Fruit fly (Drosophila melanogaster) whole organism, embryonic: ENCODE results near the gene HDAC4.

Experiments used
- Abd-B ChIP-seq: fragments of 200-800 bp; sonication (Bioruptor generic); optimal IDR thresholded peaks from 2 replicates; lab custom pipeline; 2018; ENCODE audit warnings: missing biosample characterization, mild to moderate bottlenecking, missing genetic modification characterization, moderate library complexity
- Adf1 ChIP-seq: fragments of 200-800 bp; sonication (Bioruptor generic); IDR thresholded peaks from 2 replicates; pipeline ENCODE4 v1.3.6; 2022; ENCODE audit warnings: missing biosample characterization, missing genetic modification characterization
- Blimp-1 ChIP-seq: fragments of 200-800 bp; sonication (Bioruptor generic); optimal IDR thresholded peaks from 3 replicates; lab custom pipeline; 2018; ENCODE audit warnings: missing biosample characterization, missing genetic modification characterization, mild to moderate bottlenecking, moderate library complexity, missing genetic modification reagents
- CG10959 ChIP-seq: fragments of 200-800 bp; sonication (Bioruptor generic); IDR thresholded peaks from 2 replicates; pipeline ENCODE4 v1.3.6; 2022; ENCODE audit warnings: missing biosample characterization, missing genetic modification characterization
- CG11695 ChIP-seq: fragments of 200-800 bp; sonication (Bioruptor generic); IDR thresholded peaks from 3 replicates; pipeline ENCODE4 v1.3.6; 2022; ENCODE audit warnings: missing biosample characterization, missing genetic modification characterization
- CG1603 ChIP-seq: fragments of 200-800 bp; sonication (Bioruptor generic); optimal IDR thresholded peaks from 2 replicates; lab custom pipeline; 2019; ENCODE audit warnings: missing biosample characterization, mild to moderate bottlenecking, missing genetic modification characterization, moderate library complexity
- CG17361 ChIP-seq: fragments of 200-800 bp; sonication (Bioruptor generic); IDR thresholded peaks from 3 replicates; pipeline ENCODE4 v1.3.6; 2022; ENCODE audit warnings: missing biosample characterization, missing genetic modification characterization
- CG17802 ChIP-seq: fragments of 200-800 bp; sonication (Bioruptor generic); optimal IDR thresholded peaks from 2 replicates; lab custom pipeline; 2018; ENCODE audit warnings: missing biosample characterization, mild to moderate bottlenecking, missing genetic modification characterization, moderate library complexity
- CG2129 ChIP-seq: fragments of 200-800 bp; sonication (Bioruptor generic); IDR thresholded peaks from 2 replicates; pipeline ENCODE4 v1.3.6; 2022; ENCODE audit warnings: missing biosample characterization, missing genetic modification characterization; ENCODE audit not compliant: partially characterized antibody
- CG2712 ChIP-seq: fragments of 200-800 bp; optimal IDR thresholded peaks from 3 replicates; lab custom pipeline; 2019; ENCODE audit warnings: missing biosample characterization, mild to moderate bottlenecking, missing genetic modification characterization, moderate library complexity
- CG32532 ChIP-seq: fragments of 200-800 bp; sonication (Bioruptor generic); IDR thresholded peaks from 2 replicates; pipeline ENCODE4 v1.3.6; 2022; ENCODE audit warnings: missing biosample characterization, missing genetic modification characterization
- CG32767 ChIP-seq: fragments of 200-800 bp; sonication (Bioruptor generic); IDR thresholded peaks from 2 replicates; pipeline ENCODE4 v1.3.6; 2022; ENCODE audit warnings: missing biosample characterization, missing genetic modification characterization
- CG3281 ChIP-seq: fragments of 200-800 bp; sonication (Bioruptor generic); optimal IDR thresholded peaks from 3 replicates; lab custom pipeline; 2017; ENCODE audit warnings: missing biosample characterization, mild to moderate bottlenecking, missing genetic modification characterization
- CG4854 ChIP-seq: fragments of 200-800 bp; sonication (Bioruptor generic); optimal IDR thresholded peaks from 2 replicates; lab custom pipeline; 2016; ENCODE audit warnings: missing biosample characterization, missing genetic modification characterization, inconsistent platforms
- CG5180 ChIP-seq: fragments of 200-800 bp; sonication (Bioruptor generic); optimal IDR thresholded peaks from 3 replicates; lab custom pipeline; 2017; ENCODE audit warnings: missing biosample characterization, missing genetic modification characterization, mild to moderate bottlenecking, moderate library complexity, missing genetic modification reagents
- CG6175 ChIP-seq: fragments of 200-800 bp; sonication (Bioruptor generic); IDR thresholded peaks from 3 replicates; pipeline ENCODE4 v1.3.6; 2022; ENCODE audit warnings: missing biosample characterization, missing genetic modification characterization
- CG7839 ChIP-seq: fragments of 200-800 bp; sonication (Bioruptor generic); optimal IDR thresholded peaks from 3 replicates; lab custom pipeline; 2018; ENCODE audit warnings: missing biosample characterization, mild to moderate bottlenecking, missing genetic modification characterization, moderate library complexity
- CG7928 ChIP-seq: fragments of 200-800 bp; sonication (Bioruptor generic); optimal IDR thresholded peaks from 2 replicates; lab custom pipeline; 2017; ENCODE audit warnings: missing biosample characterization, mild to moderate bottlenecking, missing genetic modification characterization
- CG8388 ChIP-seq: fragments of 200-800 bp; sonication (Bioruptor generic); optimal IDR thresholded peaks from 2 replicates; lab custom pipeline; 2019; ENCODE audit warnings: missing biosample characterization, mild to moderate bottlenecking, missing genetic modification characterization, moderate library complexity
- CG8478 ChIP-seq: fragments of >200 bp; optimal IDR thresholded peaks from 2 replicates; lab custom pipeline; 2018
- CG9215 ChIP-seq: fragments of 200-800 bp; sonication (Bioruptor generic); IDR thresholded peaks from 2 replicates; pipeline ENCODE4 v1.3.6; 2022; ENCODE audit warnings: missing biosample characterization, missing genetic modification characterization
- CG9437 ChIP-seq: fragments of 200-800 bp; sonication (Bioruptor generic); optimal IDR thresholded peaks from 2 replicates; lab custom pipeline; 2018; ENCODE audit warnings: missing biosample characterization, mild to moderate bottlenecking, missing genetic modification characterization
- CG9797 ChIP-seq: fragments of 200-800 bp; sonication (Bioruptor generic); optimal IDR thresholded peaks from 3 replicates; lab custom pipeline; 2018; ENCODE audit warnings: missing biosample characterization, mild to moderate bottlenecking, missing genetic modification characterization
- CG9932 ChIP-seq: fragments of 200-800 bp; sonication (Bioruptor generic); IDR thresholded peaks from 2 replicates; pipeline ENCODE4 v1.3.6; 2022; ENCODE audit warnings: missing biosample characterization, missing genetic modification characterization
- D19A ChIP-seq: fragments of 200-800 bp; optimal IDR thresholded peaks from 3 replicates; lab custom pipeline; 2019; ENCODE audit warnings: missing biosample characterization, mild to moderate bottlenecking, missing genetic modification characterization, moderate library complexity
- Dfd ChIP-seq, 2 experiments: fragments of >200 bp; optimal IDR thresholded peaks; 2 replicates each; lab custom pipeline; 2017; ENCODE audit warnings: missing biosample characterization in 2 of 2, missing genetic modification characterization in 2 of 2
- Hr51 ChIP-seq, 2 experiments: fragments of 200-800 bp; sonication (Bioruptor generic); optimal IDR thresholded peaks; 2 replicates in 1 of 2; 3 replicates in 1 of 2; lab custom pipeline; 2016 to 2018; ENCODE audit warnings: missing biosample characterization in 2 of 2, missing genetic modification characterization in 2 of 2, mild to moderate bottlenecking in 1 of 2, moderate library complexity in 1 of 2
- Jarid2 ChIP-seq: fragments of 200-800 bp; sonication (Bioruptor generic); optimal IDR thresholded peaks from 3 replicates; lab custom pipeline; 2017; ENCODE audit warnings: mild to moderate bottlenecking, missing biosample characterization, missing genetic modification reagents, missing genetic modification characterization
- NC2β ChIP-seq: fragments of 200-800 bp; sonication (Bioruptor generic); optimal IDR thresholded peaks from 2 replicates; lab custom pipeline; 2016; ENCODE audit warnings: missing biosample characterization, missing genetic modification characterization
- Optix ChIP-seq: fragments of 200-800 bp; sonication (Bioruptor generic); IDR thresholded peaks from 3 replicates; pipeline ENCODE4 v1.3.6; 2022; ENCODE audit warnings: missing biosample characterization, missing genetic modification characterization
- PHDP ChIP-seq: fragments of 200-800 bp; sonication (Bioruptor generic); optimal IDR thresholded peaks from 3 replicates; lab custom pipeline; 2018; ENCODE audit warnings: missing biosample characterization, mild to moderate bottlenecking, missing genetic modification characterization, moderate library complexity
- Rfx ChIP-seq: fragments of 200-800 bp; sonication (Bioruptor generic); IDR thresholded peaks from 2 replicates; pipeline ENCODE4 v1.3.6; 2022; ENCODE audit warnings: missing biosample characterization, missing genetic modification characterization
- Spps ChIP-seq: fragments of 200-800 bp; sonication (Bioruptor generic); optimal IDR thresholded peaks from 2 replicates; lab custom pipeline; 2018; ENCODE audit warnings: missing biosample characterization, mild to moderate bottlenecking, missing genetic modification characterization
- Xbp1 ChIP-seq: fragments of 200-800 bp; sonication (Bioruptor generic); optimal IDR thresholded peaks from 3 replicates; lab custom pipeline; 2016; ENCODE audit warnings: missing biosample characterization, mild to moderate bottlenecking, missing genetic modification characterization
- bab2 ChIP-seq: fragments of 200-800 bp; sonication (Bioruptor generic); optimal IDR thresholded peaks from 2 replicates; lab custom pipeline; 2016; ENCODE audit warnings: missing biosample characterization, missing genetic modification characterization
- bsh ChIP-seq, 2 experiments: fragments of 200-800 bp; sonication (Bioruptor generic); optimal IDR thresholded peaks; 2 replicates each; lab custom pipeline; 2017 to 2018; ENCODE audit warnings: mild to moderate bottlenecking in 2 of 2, missing biosample characterization in 2 of 2, missing genetic modification characterization in 2 of 2, moderate library complexity in 1 of 2
- chif ChIP-seq, 2 experiments: fragments of 200-800 bp; sonication (Bioruptor generic); optimal IDR thresholded peaks; 3 replicates each; lab custom pipeline; 2016; ENCODE audit warnings: missing biosample characterization in 2 of 2, missing genetic modification characterization in 2 of 2
- ems ChIP-seq: fragments of 200-800 bp; sonication (Bioruptor generic); optimal IDR thresholded peaks from 3 replicates; lab custom pipeline; 2016; ENCODE audit warnings: missing biosample characterization, missing genetic modification characterization
- esg ChIP-seq: fragments of 200-800 bp; sonication (Bioruptor generic); conservative IDR thresholded peaks from 2 replicates; pipeline ENCODE4 v1.3.6; 2022; ENCODE audit warnings: missing biosample characterization, missing genetic modification characterization
- fd102C ChIP-seq: fragments of 200-800 bp; sonication (Bioruptor generic); optimal IDR thresholded peaks from 2 replicates; lab custom pipeline; 2018; ENCODE audit warnings: missing biosample characterization, mild to moderate bottlenecking, missing genetic modification characterization, moderate library complexity
- jumu ChIP-seq: fragments of 200-800 bp; sonication (Bioruptor generic); optimal IDR thresholded peaks from 3 replicates; lab custom pipeline; 2016; ENCODE audit warnings: missing biosample characterization, missing genetic modification characterization
- prd ChIP-seq, 3 experiments: fragments of >200 bp in 2 of 3; fragments of 200-800 bp in 1 of 3; sonication (Bioruptor generic) in 1 of 3; optimal IDR thresholded peaks in 2 of 3; IDR thresholded peaks in 1 of 3; 2 replicates in 2 of 3; 3 replicates in 1 of 3; pipeline versions ENCODE4 v1.3.6 to Lab custom; 2017 to 2022; ENCODE audit warnings: missing biosample characterization in 1 of 3, missing genetic modification characterization in 1 of 3
- row ChIP-seq: fragments of 200-800 bp; sonication (Bioruptor generic); IDR thresholded peaks from 3 replicates; pipeline ENCODE4 v1.3.6; 2022; ENCODE audit warnings: missing biosample characterization, missing genetic modification characterization
- slbo ChIP-seq: fragments of 200-800 bp; sonication (Bioruptor generic); IDR thresholded peaks from 2 replicates; pipeline ENCODE4 v1.3.6; 2022; ENCODE audit warnings: missing biosample characterization, missing genetic modification characterization
- toy ChIP-seq: fragments of 200-800 bp; sonication (Bioruptor generic); IDR thresholded peaks from 2 replicates; pipeline ENCODE4 v1.3.6; 2022; ENCODE audit warnings: missing biosample characterization, missing genetic modification characterization
- usp ChIP-seq: fragments of >200 bp; optimal IDR thresholded peaks from 2 replicates; lab custom pipeline; 2017; ENCODE audit warnings: missing biosample characterization, missing genetic modification characterization
- vvl ChIP-seq: fragments of 200-800 bp; sonication (Bioruptor generic); IDR thresholded peaks from 2 replicates; pipeline ENCODE4 v1.3.6; 2022; ENCODE audit warnings: missing biosample characterization, missing genetic modification characterization
- wek ChIP-seq: fragments of 200-800 bp; sonication (Bioruptor generic); optimal IDR thresholded peaks from 3 replicates; lab custom pipeline; 2018; ENCODE audit warnings: missing biosample characterization, mild to moderate bottlenecking, missing genetic modification characterization, moderate library complexity
- z ChIP-seq: fragments of 200-800 bp; sonication (Bioruptor generic); IDR thresholded peaks from 3 replicates; pipeline ENCODE4 v1.3.6; 2022; ENCODE audit warnings: missing biosample characterization, missing genetic modification characterization
- zfh2 ChIP-seq: fragments of 200-800 bp; sonication (Bioruptor generic); optimal IDR thresholded peaks from 2 replicates; lab custom pipeline; 2016; ENCODE audit warnings: missing biosample characterization, missing genetic modification characterization

Gene HDAC4

dm6 chrX:13238294-13238917 is 47.0 kb downstream of the HDAC4 start (continued):
- TF ChIP-seq CG3281 (GFP tag; lab: Kevin White, UChicago) = no peak
- TF ChIP-seq CG1603 (tag; lab: Kevin White, UChicago) = peak; percentile 3
- TF ChIP-seq PHDP (tag; lab: Kevin White, UChicago) = peak; percentile 6
- TF ChIP-seq CG11695 = no peak
- TF ChIP-seq Dfd (GFP tag; optimal IDR thresholded peaks at IDR 0.05; lab: Kevin White, UChicago) = no peak
- no peak for TF ChIP-seq CG7928 (GFP tag; lab: Kevin White, UChicago)
- TF ChIP-seq CG8478 (lab: Kevin White, UChicago) = no peak
- TF ChIP-seq D19A = no peak
- no peak for TF ChIP-seq Rfx (GFP tag; lab: Robert Waterston, UW)
- TF ChIP-seq Optix (GFP tag; lab: Robert Waterston, UW) = no peak
- no peak for TF ChIP-seq CG32532 (GFP tag; lab: Robert Waterston, UW)
- peak; percentile 34 for TF ChIP-seq CG2712 (tag; lab: Kevin White, UChicago)
- TF ChIP-seq chif (GFP tag; optimal IDR thresholded peaks at IDR 0.05; lab: Kevin White, UChicago) = peak; percentile 4 to 17
- 0 out of 3 replicates have a peak, but pooled peaks have one; percentile 18 for TF ChIP-seq CG17361 (GFP tag; lab: Robert Waterston, UW)
- TF ChIP-seq Jarid2 = no peak
- TF ChIP-seq Adf1 (GFP tag; lab: Robert Waterston, UW) = no peak
- TF ChIP-seq CG2129 (GFP tag; lab: Robert Waterston, UW) = no peak
- TF ChIP-seq jumu = no peak
- no peak for TF ChIP-seq ems (GFP tag; lab: Kevin White, UChicago)
- no peak for TF ChIP-seq CG17802 (tag; lab: Kevin White, UChicago)
- TF ChIP-seq usp (GFP tag; lab: Kevin White, UChicago) = no peak
- TF ChIP-seq CG5180 (GFP tag; lab: Kevin White, UChicago) = peak; percentile 50
- no peak for TF ChIP-seq Spps (tag; lab: Kevin White, UChicago)
- peak; percentile 16 for TF ChIP-seq CG8388 (GFP tag; lab: Kevin White, UChicago)
- no peak for TF ChIP-seq slbo (GFP tag; lab: Robert Waterston, UW)
- no peak; the same call in 2 of the 3 replicates for TF ChIP-seq row
- TF ChIP-seq bsh (GFP tag; optimal IDR thresholded peaks at IDR 0.05; lab: Kevin White, UChicago) = peak; percentile 26 to 31
- no peak for TF ChIP-seq toy
- no peak for TF ChIP-seq CG9797 (GFP tag; lab: Kevin White, UChicago)
- TF ChIP-seq NC2β (GFP tag; lab: Kevin White, UChicago) = no peak
- TF ChIP-seq CG32767 = no peak
- TF ChIP-seq CG9215 (GFP tag; lab: Robert Waterston, UW) = no peak
- no peak for TF ChIP-seq zfh2 (GFP tag; lab: Kevin White, UChicago)
- TF ChIP-seq CG7839 = peak; percentile 42
- peak in 1 of 2 experiments; percentile 51 for TF ChIP-seq Hr51 (GFP tag; optimal IDR thresholded peaks at IDR 0.05; lab: Kevin White, UChicago)
- TF ChIP-seq Abd-B (GFP tag; lab: Kevin White, UChicago) = no peak
- no peak for TF ChIP-seq prd (optimal IDR thresholded peaks at IDR 0.05; lab: Kevin White, UChicago)
- TF ChIP-seq prd (GFP tag; IDR thresholded peaks at IDR 0.05; lab: Robert Waterston, UW) = peak; percentile 52; the same call in 2 of the 3 replicates
- peak; percentile 76 for TF ChIP-seq z
- TF ChIP-seq vvl (GFP tag; lab: Robert Waterston, UW) = peak; percentile 64; the same call in 1 of the 2 replicates
- peak; percentile 18 for TF ChIP-seq Blimp-1 (GFP tag; lab: Kevin White, UChicago)
- no peak for TF ChIP-seq esg (GFP tag; lab: Robert Waterston, UW)
- TF ChIP-seq bab2 (GFP tag; lab: Kevin White, UChicago) = no peak
- TF ChIP-seq CG9932 (GFP tag; lab: Robert Waterston, UW) = no peak
- no peak for TF ChIP-seq wek
- TF ChIP-seq CG9437 = no peak
- TF ChIP-seq CG6175 (GFP tag; lab: Robert Waterston, UW) = no peak
- TF ChIP-seq Xbp1 (GFP tag; lab: Kevin White, UChicago) = peak; percentile 8
- TF ChIP-seq fd102C (GFP tag; lab: Kevin White, UChicago) = no peak
- no peak for TF ChIP-seq CG10959 (GFP tag; lab: Robert Waterston, UW)
- TF ChIP-seq CG4854 = no peak
